Fruit fly (Drosophila melanogaster) whole organism, embryonic: Measurements from ENCODE around the gene rdog.

Source experiments
- Ada2b ChIP-seq: fragments of 200-800 bp; sonication (Bioruptor generic); IDR thresholded peaks from 2 replicates; pipeline ENCODE4 v1.3.6; 2022; ENCODE audit warnings: missing biosample characterization, missing genetic modification characterization
- CG1024 ChIP-seq: fragments of 200-800 bp; sonication (Bioruptor generic); IDR thresholded peaks from 2 replicates; pipeline ENCODE4 v1.3.6; 2022; ENCODE audit warnings: missing biosample characterization, missing genetic modification characterization
- CG10267 ChIP-seq: fragments of 200-800 bp; sonication (Bioruptor generic); optimal IDR thresholded peaks from 2 replicates; lab custom pipeline; 2018; ENCODE audit warnings: missing biosample characterization, mild to moderate bottlenecking, missing genetic modification characterization, moderate library complexity
- CG11695 ChIP-seq: fragments of 200-800 bp; sonication (Bioruptor generic); IDR thresholded peaks from 3 replicates; pipeline ENCODE4 v1.3.6; 2022; ENCODE audit warnings: missing biosample characterization, missing genetic modification characterization
- CG12104 ChIP-seq: fragments of 200-800 bp; sonication (Bioruptor generic); optimal IDR thresholded peaks from 3 replicates; lab custom pipeline; 2016; ENCODE audit warnings: missing biosample characterization, missing genetic modification characterization
- CG13123 ChIP-seq: fragments of 200-800 bp; sonication (Bioruptor generic); optimal IDR thresholded peaks from 2 replicates; lab custom pipeline; 2016; ENCODE audit warnings: missing biosample characterization, missing genetic modification characterization
- CG13624 ChIP-seq: fragments of 200-800 bp; sonication (Bioruptor generic); optimal IDR thresholded peaks from 2 replicates; lab custom pipeline; 2016; ENCODE audit warnings: missing biosample characterization, missing genetic modification characterization
- CG14710 ChIP-seq: fragments of 200-800 bp; sonication (Bioruptor generic); optimal IDR thresholded peaks from 3 replicates; lab custom pipeline; 2019; ENCODE audit warnings: missing biosample characterization, mild to moderate bottlenecking, missing genetic modification characterization, moderate library complexity
- CG1529 ChIP-seq: fragments of 200-800 bp; sonication (Bioruptor generic); optimal IDR thresholded peaks from 3 replicates; lab custom pipeline; 2018; ENCODE audit warnings: missing biosample characterization, missing genetic modification characterization
- CG17912 ChIP-seq: fragments of 200-800 bp; sonication (Bioruptor generic); optimal IDR thresholded peaks from 2 replicates; lab custom pipeline; 2018; ENCODE audit warnings: missing biosample characterization, mild to moderate bottlenecking, missing genetic modification characterization
- CG1832 ChIP-seq: fragments of 200-800 bp; sonication (Bioruptor generic); optimal IDR thresholded peaks from 2 replicates; lab custom pipeline; 2017; ENCODE audit warnings: missing biosample characterization, mild to moderate bottlenecking, missing genetic modification characterization, inconsistent platforms
- CG2120 ChIP-seq: fragments of 200-800 bp; sonication (Bioruptor generic); optimal IDR thresholded peaks from 3 replicates; lab custom pipeline; 2016; ENCODE audit warnings: missing biosample characterization, missing genetic modification characterization
- CG2712 ChIP-seq: fragments of 200-800 bp; optimal IDR thresholded peaks from 3 replicates; lab custom pipeline; 2019; ENCODE audit warnings: missing biosample characterization, mild to moderate bottlenecking, missing genetic modification characterization, moderate library complexity
- CG33213 ChIP-seq: fragments of 200-800 bp; sonication (Bioruptor generic); optimal IDR thresholded peaks from 3 replicates; lab custom pipeline; 2016; ENCODE audit warnings: missing biosample characterization, missing genetic modification characterization
- CG3847 ChIP-seq: fragments of 200-800 bp; sonication (Bioruptor generic); IDR thresholded peaks from 2 replicates; pipeline ENCODE4 v1.3.6; 2022; ENCODE audit warnings: missing biosample characterization, missing genetic modification characterization
- CG8765 ChIP-seq: fragments of 200-800 bp; sonication (Bioruptor generic); IDR thresholded peaks from 2 replicates; pipeline ENCODE4 v1.3.6; 2022; ENCODE audit warnings: missing biosample characterization, missing genetic modification characterization
- Dip2 ChIP-seq: fragments of 200-800 bp; sonication (Bioruptor generic); IDR thresholded peaks from 2 replicates; pipeline ENCODE4 v1.3.6; 2022; ENCODE audit warnings: missing biosample characterization, missing genetic modification characterization
- Gug ChIP-seq: fragments of 200-800 bp; sonication (Bioruptor generic); IDR thresholded peaks from 4 replicates; pipeline ENCODE4 v1.3.6; 2022; ENCODE audit warnings: missing biosample characterization, missing genetic modification characterization
- HLHmδ ChIP-seq: fragments of 200-800 bp; sonication (Bioruptor generic); optimal IDR thresholded peaks from 2 replicates; lab custom pipeline; 2018; ENCODE audit warnings: missing biosample characterization, mild to moderate bottlenecking, missing genetic modification characterization, moderate library complexity
- MTF-1 ChIP-seq: fragments of 200-800 bp; sonication (Bioruptor generic); optimal IDR thresholded peaks from 2 replicates; lab custom pipeline; 2018; ENCODE audit warnings: missing biosample characterization, mild to moderate bottlenecking, missing genetic modification characterization, borderline replicate concordance
- NK7.1 ChIP-seq: fragments of 200-800 bp; sonication (Bioruptor generic); optimal IDR thresholded peaks from 3 replicates; lab custom pipeline; 2016; ENCODE audit warnings: missing biosample characterization, missing genetic modification characterization
- Opbp ChIP-seq: fragments of 200-800 bp; sonication (Bioruptor generic); IDR thresholded peaks from 3 replicates; pipeline ENCODE4 v1.3.6; 2022; ENCODE audit warnings: missing biosample characterization, missing genetic modification characterization; ENCODE audit not compliant: partially characterized antibody
- PHDP ChIP-seq: fragments of 200-800 bp; sonication (Bioruptor generic); optimal IDR thresholded peaks from 3 replicates; lab custom pipeline; 2018; ENCODE audit warnings: missing biosample characterization, mild to moderate bottlenecking, missing genetic modification characterization, moderate library complexity
- Sry-δ ChIP-seq: fragments of 200-800 bp; sonication (Bioruptor generic); optimal IDR thresholded peaks from 2 replicates; lab custom pipeline; 2016; ENCODE audit warnings: missing biosample characterization, missing genetic modification characterization
- Tbp ChIP-seq: fragments of >200 bp; optimal IDR thresholded peaks from 2 replicates; lab custom pipeline; 2018; ENCODE audit warnings: missing biosample characterization, missing genetic modification characterization
- YL-1 ChIP-seq: fragments of 200-800 bp; sonication (Bioruptor generic); optimal IDR thresholded peaks from 3 replicates; lab custom pipeline; 2017; ENCODE audit warnings: missing biosample characterization, mild to moderate bottlenecking, missing genetic modification characterization
- ac ChIP-seq: fragments of 200-800 bp; sonication (Bioruptor generic); optimal IDR thresholded peaks from 3 replicates; lab custom pipeline; 2017; ENCODE audit warnings: missing biosample characterization, mild to moderate bottlenecking, missing genetic modification characterization
- amos ChIP-seq: fragments of 200-800 bp; sonication (Bioruptor generic); IDR thresholded peaks from 2 replicates; pipeline ENCODE4 v1.3.6; 2022; ENCODE audit warnings: missing biosample characterization, missing genetic modification characterization; ENCODE audit not compliant: partially characterized antibody
- btn ChIP-seq: fragments of 200-800 bp; sonication (Bioruptor generic); optimal IDR thresholded peaks from 2 replicates; lab custom pipeline; 2016; ENCODE audit warnings: missing biosample characterization, missing genetic modification characterization
- chn ChIP-seq: fragments of 200-800 bp; sonication (Bioruptor generic); optimal IDR thresholded peaks from 2 replicates; lab custom pipeline; 2016; ENCODE audit warnings: missing biosample characterization, missing genetic modification characterization
- corto ChIP-seq: fragments of 200-800 bp; sonication (Bioruptor generic); optimal IDR thresholded peaks from 2 replicates; lab custom pipeline; 2016; ENCODE audit warnings: missing biosample characterization, mild to moderate bottlenecking, missing genetic modification characterization, moderate library complexity
- crp ChIP-seq, 2 experiments: fragments of 200-800 bp; sonication (Bioruptor generic); optimal IDR thresholded peaks; 2 replicates in 1 of 2; 3 replicates in 1 of 2; lab custom pipeline; 2017; ENCODE audit warnings: missing biosample characterization in 2 of 2, missing genetic modification characterization in 2 of 2, mild to moderate bottlenecking in 1 of 2, moderate library complexity in 1 of 2
- dmrt99B ChIP-seq: fragments of 200-800 bp; sonication (Bioruptor generic); optimal IDR thresholded peaks from 2 replicates; lab custom pipeline; 2018; ENCODE audit warnings: missing biosample characterization, mild to moderate bottlenecking, missing genetic modification characterization, moderate library complexity
- dysf ChIP-seq: fragments of 200-800 bp; sonication (Bioruptor generic); IDR thresholded peaks from 3 replicates; pipeline ENCODE4 v1.3.6; 2022; ENCODE audit warnings: missing biosample characterization, missing genetic modification characterization
- eve ChIP-seq, 2 experiments: fragments of >200 bp; optimal IDR thresholded peaks; 2 replicates each; lab custom pipeline; 2017; ENCODE audit warnings: missing biosample characterization in 2 of 2, missing genetic modification characterization in 2 of 2
- fd102C ChIP-seq: fragments of 200-800 bp; sonication (Bioruptor generic); optimal IDR thresholded peaks from 2 replicates; lab custom pipeline; 2018; ENCODE audit warnings: missing biosample characterization, mild to moderate bottlenecking, missing genetic modification characterization, moderate library complexity
- fu2 ChIP-seq: fragments of 200-800 bp; sonication (Bioruptor generic); optimal IDR thresholded peaks from 2 replicates; lab custom pipeline; 2016; ENCODE audit warnings: missing biosample characterization, missing genetic modification characterization
- gcm ChIP-seq: fragments of 200-800 bp; sonication (Bioruptor generic); optimal IDR thresholded peaks from 2 replicates; lab custom pipeline; 2019; ENCODE audit warnings: missing biosample characterization, mild to moderate bottlenecking, missing genetic modification characterization, moderate library complexity
- ken ChIP-seq: fragments of 200-800 bp; sonication (Bioruptor generic); IDR thresholded peaks from 3 replicates; pipeline ENCODE4 v1.3.6; 2022; ENCODE audit warnings: missing biosample characterization, missing genetic modification characterization
- klu ChIP-seq: fragments of 200-800 bp; sonication (Bioruptor generic); IDR thresholded peaks from 2 replicates; pipeline ENCODE4 v1.3.6; 2022; ENCODE audit warnings: missing biosample characterization, missing genetic modification characterization
- lola ChIP-seq, 3 experiments: fragments of >200 bp in 2 of 3; fragments of 200-800 bp in 1 of 3; sonication (Bioruptor generic) in 1 of 3; optimal IDR thresholded peaks; 2 replicates each; lab custom pipeline; 2017 to 2019; ENCODE audit warnings: missing biosample characterization in 3 of 3, missing genetic modification characterization in 3 of 3, mild to moderate bottlenecking in 1 of 3, moderate library complexity in 1 of 3
- row ChIP-seq: fragments of 200-800 bp; sonication (Bioruptor generic); IDR thresholded peaks from 3 replicates; pipeline ENCODE4 v1.3.6; 2022; ENCODE audit warnings: missing biosample characterization, missing genetic modification characterization
- scrt ChIP-seq: fragments of 200-800 bp; sonication (Bioruptor generic); optimal IDR thresholded peaks from 2 replicates; lab custom pipeline; 2018; ENCODE audit warnings: missing biosample characterization, mild to moderate bottlenecking, missing genetic modification characterization, moderate library complexity
- stwl ChIP-seq: fragments of 200-800 bp; sonication (Bioruptor generic); optimal IDR thresholded peaks from 3 replicates; lab custom pipeline; 2018; ENCODE audit warnings: missing biosample characterization, mild to moderate bottlenecking, missing genetic modification characterization, moderate library complexity
- tna ChIP-seq: fragments of 200-800 bp; sonication (Bioruptor generic); IDR thresholded peaks from 2 replicates; pipeline ENCODE4 v1.3.6; 2022; ENCODE audit warnings: missing biosample characterization, missing genetic modification characterization; ENCODE audit not compliant: partially characterized antibody
- twi ChIP-seq: fragments of 200-800 bp; optimal IDR thresholded peaks from 2 replicates; lab custom pipeline; 2019; ENCODE audit warnings: missing biosample characterization, mild to moderate bottlenecking, missing genetic modification characterization, moderate library complexity
- unpg ChIP-seq: fragments of 200-800 bp; sonication (Bioruptor generic); optimal IDR thresholded peaks from 3 replicates; lab custom pipeline; 2018; ENCODE audit warnings: missing biosample characterization, mild to moderate bottlenecking, missing genetic modification characterization, moderate library complexity
- vnd ChIP-seq: fragments of 200-800 bp; sonication (Bioruptor generic); IDR thresholded peaks from 3 replicates; pipeline ENCODE4 v1.3.6; 2022; ENCODE audit warnings: missing biosample characterization, missing genetic modification characterization; ENCODE audit not compliant: partially characterized antibody
- zen2 ChIP-seq: fragments of 200-800 bp; sonication (Bioruptor generic); IDR thresholded peaks from 3 replicates; pipeline ENCODE4 v1.3.6; 2022; ENCODE audit warnings: missing biosample characterization, missing genetic modification characterization; ENCODE audit not compliant: partially characterized antibody

The rdog gene

dm6 chr3R:29130902-29131621 lies 26.9 kb upstream of the rdog start, which contains the start of the genes dgt6 and Vha100-1 (continued):
- no peak for TF ChIP-seq zen2 (GFP tag; lab: Robert Waterston, UW)
- 0 out of 2 replicates have a peak, but pooled peaks have one; percentile 41 for TF ChIP-seq CG3847 (GFP tag; lab: Robert Waterston, UW)
- TF ChIP-seq gcm = no peak
- peak; percentile 46 for TF ChIP-seq Sry-δ (GFP tag; lab: Kevin White, UChicago)
- peak; percentile 74 for TF ChIP-seq row
- TF ChIP-seq CG10267 (tag; lab: Kevin White, UChicago) = peak; percentile 86
- peak; percentile 53 for TF ChIP-seq CG2712 (tag; lab: Kevin White, UChicago)
- no peak for TF ChIP-seq fd102C (GFP tag; lab: Kevin White, UChicago)
- peak; percentile 88 for TF ChIP-seq CG14710
- TF ChIP-seq vnd (GFP tag; lab: Robert Waterston, UW) = no peak
- peak; percentile 82 for TF ChIP-seq stwl (tag; lab: Kevin White, UChicago)
- TF ChIP-seq HLHmδ (GFP tag; lab: Kevin White, UChicago) = no peak
- no peak for TF ChIP-seq chn
- TF ChIP-seq scrt = no peak
- TF ChIP-seq CG1529 = no peak
- TF ChIP-seq lola (GFP tag; optimal IDR thresholded peaks at IDR 0.05; lab: Kevin White, UChicago) = peak in 1 of 3 experiments; percentile 26
- TF ChIP-seq CG8765 (GFP tag; lab: Robert Waterston, UW) = no peak
- TF ChIP-seq twi (tag; lab: Kevin White, UChicago) = no peak
- no peak for TF ChIP-seq tna (GFP tag; lab: Robert Waterston, UW)
- no peak for TF ChIP-seq Opbp (GFP tag; lab: Robert Waterston, UW)
- no peak for TF ChIP-seq Tbp (GFP tag; lab: Kevin White, UChicago)
- TF ChIP-seq unpg (GFP tag; lab: Kevin White, UChicago) = no peak
- no peak for TF ChIP-seq CG13624 (GFP tag; lab: Kevin White, UChicago)
- no peak for TF ChIP-seq CG11695 (GFP tag; lab: Robert Waterston, UW)
- no peak for TF ChIP-seq amos (GFP tag; lab: Robert Waterston, UW)
- no peak for TF ChIP-seq CG1024 (GFP tag; lab: Robert Waterston, UW)
- TF ChIP-seq corto (GFP tag; lab: Kevin White, UChicago) = no peak
- TF ChIP-seq CG12104 (GFP tag; lab: Kevin White, UChicago) = no peak
- no peak for TF ChIP-seq NK7.1
- TF ChIP-seq CG17912 = no peak
- no peak for TF ChIP-seq CG2120 (GFP tag; lab: Kevin White, UChicago)
- TF ChIP-seq dmrt99B = no peak
- no peak for TF ChIP-seq CG1832 (GFP tag; lab: Kevin White, UChicago)
- TF ChIP-seq klu (GFP tag; lab: Robert Waterston, UW) = no peak
- no peak for TF ChIP-seq ken
- TF ChIP-seq ac (GFP tag; lab: Kevin White, UChicago) = no peak
- no peak for TF ChIP-seq Ada2b
- no peak for TF ChIP-seq Dip2 (GFP tag; lab: Robert Waterston, UW)
- TF ChIP-seq btn (GFP tag; lab: Kevin White, UChicago) = no peak
- no peak for TF ChIP-seq MTF-1 (GFP tag; lab: Kevin White, UChicago)
- TF ChIP-seq YL-1 (GFP tag; lab: Kevin White, UChicago) = peak; percentile 39
- TF ChIP-seq CG13123 (GFP tag; lab: Kevin White, UChicago) = no peak
- TF ChIP-seq Gug (GFP tag; lab: Robert Waterston, UW) = no peak
- TF ChIP-seq eve (GFP tag; optimal IDR thresholded peaks at IDR 0.05; lab: Kevin White, UChicago) = no peak
- no peak for TF ChIP-seq fu2 (GFP tag; lab: Kevin White, UChicago)
- TF ChIP-seq CG33213 (GFP tag; lab: Kevin White, UChicago) = no peak
- TF ChIP-seq crp (GFP tag; optimal IDR thresholded peaks at IDR 0.05; lab: Kevin White, UChicago) = peak in 1 of 2 experiments; percentile 9
- no peak for TF ChIP-seq dysf (GFP tag; lab: Robert Waterston, UW)
- TF ChIP-seq PHDP (tag; lab: Kevin White, UChicago) = no peak
